Fruit fly (Drosophila melanogaster) whole organism, embryonic: Measurements from ENCODE around the gene Ttc26.

ENCODE experiments used
- Abd-B ChIP-seq: fragments of 200-800 bp; sonication (Bioruptor generic); optimal IDR thresholded peaks from 2 replicates; lab custom pipeline; 2018; ENCODE audit warnings: missing biosample characterization, mild to moderate bottlenecking, missing genetic modification characterization, moderate library complexity
- Awh ChIP-seq: fragments of 200-800 bp; sonication (Bioruptor generic); IDR thresholded peaks from 2 replicates; pipeline ENCODE4, ENCODE4 v1.3.6; 2022; ENCODE audit warnings: missing biosample characterization, missing genetic modification characterization
- Blimp-1 ChIP-seq: fragments of 200-800 bp; sonication (Bioruptor generic); optimal IDR thresholded peaks from 3 replicates; lab custom pipeline; 2018; ENCODE audit warnings: missing biosample characterization, missing genetic modification characterization, mild to moderate bottlenecking, moderate library complexity, missing genetic modification reagents
- CG10979 ChIP-seq: fragments of 200-800 bp; sonication (Bioruptor generic); optimal IDR thresholded peaks from 2 replicates; lab custom pipeline; 2018; ENCODE audit warnings: missing biosample characterization, mild to moderate bottlenecking, missing genetic modification characterization, moderate library complexity
- CG11247 ChIP-seq: fragments of 200-800 bp; sonication (Bioruptor generic); IDR thresholded peaks from 2 replicates; pipeline ENCODE4 v1.3.6; 2022; ENCODE audit warnings: missing biosample characterization, missing genetic modification characterization
- CG11456 ChIP-seq: fragments of 200-800 bp; sonication (Bioruptor generic); IDR thresholded peaks from 3 replicates; pipeline ENCODE4 v1.3.6; 2022; ENCODE audit warnings: missing biosample characterization, missing genetic modification characterization
- CG13296 ChIP-seq: fragments of 200-800 bp; sonication (Bioruptor generic); optimal IDR thresholded peaks from 3 replicates; lab custom pipeline; 2018; ENCODE audit warnings: missing biosample characterization, mild to moderate bottlenecking, missing genetic modification characterization
- CG15514 ChIP-seq: fragments of 200-800 bp; sonication (Bioruptor generic); optimal IDR thresholded peaks from 3 replicates; lab custom pipeline; 2017; ENCODE audit warnings: missing biosample characterization, missing genetic modification characterization, mild to moderate bottlenecking, moderate library complexity, missing genetic modification reagents
- CG18262 ChIP-seq: fragments of 200-800 bp; optimal IDR thresholded peaks from 3 replicates; lab custom pipeline; 2019; ENCODE audit warnings: missing biosample characterization, mild to moderate bottlenecking, missing genetic modification characterization, moderate library complexity
- CG2120 ChIP-seq: fragments of 200-800 bp; sonication (Bioruptor generic); optimal IDR thresholded peaks from 3 replicates; lab custom pipeline; 2016; ENCODE audit warnings: missing biosample characterization, missing genetic modification characterization
- CG9727 ChIP-seq: fragments of 200-800 bp; sonication (Bioruptor generic); optimal IDR thresholded peaks from 3 replicates; lab custom pipeline; 2017; ENCODE audit warnings: missing biosample characterization, mild to moderate bottlenecking, missing genetic modification characterization
- Camta ChIP-seq: fragments of 200-800 bp; sonication (Bioruptor generic); optimal IDR thresholded peaks from 2 replicates; lab custom pipeline; 2016; ENCODE audit warnings: missing biosample characterization, missing genetic modification characterization
- GATAe ChIP-seq: fragments of 200-800 bp; sonication (Bioruptor generic); conservative IDR thresholded peaks from 2 replicates; pipeline ENCODE4 v1.3.6; 2022; ENCODE audit warnings: missing biosample characterization, missing genetic modification characterization
- Lpt ChIP-seq: fragments of >200 bp; optimal IDR thresholded peaks from 2 replicates; lab custom pipeline; 2018; ENCODE audit warnings: missing biosample characterization, missing genetic modification characterization
- Six4 ChIP-seq: fragments of 200-800 bp; sonication (Bioruptor generic); optimal IDR thresholded peaks from 2 replicates; lab custom pipeline; 2016; ENCODE audit warnings: missing biosample characterization, missing genetic modification characterization
- ab ChIP-seq: fragments of 200-800 bp; sonication (Bioruptor generic); optimal IDR thresholded peaks from 2 replicates; lab custom pipeline; 2016; ENCODE audit warnings: missing biosample characterization, missing genetic modification characterization
- chinmo ChIP-seq: fragments of 200-800 bp; sonication (Bioruptor generic); IDR thresholded peaks from 4 replicates; pipeline ENCODE4 v1.3.6; 2022; ENCODE audit warnings: missing biosample characterization, missing genetic modification characterization; ENCODE audit not compliant: partially characterized antibody
- chm ChIP-seq: fragments of 200-800 bp; sonication (Bioruptor generic); IDR thresholded peaks from 2 replicates; pipeline ENCODE4 v1.3.6; 2022; ENCODE audit warnings: missing biosample characterization, missing genetic modification characterization
- corto ChIP-seq: fragments of 200-800 bp; sonication (Bioruptor generic); optimal IDR thresholded peaks from 2 replicates; lab custom pipeline; 2016; ENCODE audit warnings: missing biosample characterization, mild to moderate bottlenecking, missing genetic modification characterization, moderate library complexity
- cwo ChIP-seq: fragments of 200-800 bp; sonication (Bioruptor generic); optimal IDR thresholded peaks from 3 replicates; lab custom pipeline; 2017; ENCODE audit warnings: missing biosample characterization, missing genetic modification characterization, mild to moderate bottlenecking, moderate library complexity, missing genetic modification reagents
- dmrt99B ChIP-seq: fragments of 200-800 bp; sonication (Bioruptor generic); optimal IDR thresholded peaks from 2 replicates; lab custom pipeline; 2018; ENCODE audit warnings: missing biosample characterization, mild to moderate bottlenecking, missing genetic modification characterization, moderate library complexity
- esg ChIP-seq: fragments of 200-800 bp; sonication (Bioruptor generic); conservative IDR thresholded peaks from 2 replicates; pipeline ENCODE4 v1.3.6; 2022; ENCODE audit warnings: missing biosample characterization, missing genetic modification characterization
- exex ChIP-seq: fragments of 200-800 bp; sonication (Bioruptor generic); optimal IDR thresholded peaks from 4 replicates; lab custom pipeline; 2018; ENCODE audit warnings: missing biosample characterization, mild to moderate bottlenecking, missing genetic modification characterization, moderate library complexity
- fd96Cb ChIP-seq: fragments of 200-800 bp; sonication (Bioruptor generic); optimal IDR thresholded peaks from 2 replicates; lab custom pipeline; 2018; ENCODE audit warnings: missing biosample characterization, mild to moderate bottlenecking, missing genetic modification characterization, moderate library complexity
- fru ChIP-seq: fragments of >200 bp; optimal IDR thresholded peaks from 2 replicates; lab custom pipeline; 2017
- jigr1 ChIP-seq: fragments of 200-800 bp; sonication (Bioruptor generic); IDR thresholded peaks from 3 replicates; pipeline ENCODE4 v1.3.6; 2022; ENCODE audit warnings: missing biosample characterization, missing genetic modification characterization
- lbe ChIP-seq: fragments of 200-800 bp; sonication (Bioruptor generic); optimal IDR thresholded peaks from 2 replicates; lab custom pipeline; 2016; ENCODE audit warnings: missing biosample characterization, mild to moderate bottlenecking, missing genetic modification characterization
- lola ChIP-seq, 3 experiments: fragments of >200 bp in 2 of 3; fragments of 200-800 bp in 1 of 3; sonication (Bioruptor generic) in 1 of 3; optimal IDR thresholded peaks; 2 replicates each; lab custom pipeline; 2017 to 2019; ENCODE audit warnings: missing biosample characterization in 3 of 3, missing genetic modification characterization in 3 of 3, mild to moderate bottlenecking in 1 of 3, moderate library complexity in 1 of 3
- mirr ChIP-seq: fragments of 200-800 bp; sonication (Bioruptor generic); optimal IDR thresholded peaks from 3 replicates; lab custom pipeline; 2018; ENCODE audit warnings: missing biosample characterization, mild to moderate bottlenecking, missing genetic modification characterization
- nom ChIP-seq: fragments of 200-800 bp; sonication (Bioruptor generic); optimal IDR thresholded peaks from 2 replicates; lab custom pipeline; 2017; ENCODE audit warnings: missing biosample characterization, missing genetic modification characterization, mild to moderate bottlenecking, moderate library complexity, missing genetic modification reagents
- run ChIP-seq: fragments of 200-800 bp; sonication (Bioruptor generic); optimal IDR thresholded peaks from 3 replicates; lab custom pipeline; 2018; ENCODE audit warnings: missing biosample characterization, mild to moderate bottlenecking, missing genetic modification characterization
- sens ChIP-seq: fragments of 200-800 bp; sonication (Bioruptor generic); peaks from one replicate; lab custom pipeline; 2016; ENCODE audit warnings: missing biosample characterization, missing genetic modification characterization
- stc ChIP-seq: fragments of 200-800 bp; sonication (Bioruptor generic); IDR thresholded peaks from 2 replicates; pipeline ENCODE4 v1.3.6; 2022; ENCODE audit warnings: missing biosample characterization, missing genetic modification characterization
- vfl ChIP-seq: fragments of 200-800 bp; sonication (Bioruptor generic); optimal IDR thresholded peaks from 2 replicates; lab custom pipeline; 2016; ENCODE audit warnings: missing biosample characterization, missing genetic modification characterization

Gene Ttc26

DNA sequence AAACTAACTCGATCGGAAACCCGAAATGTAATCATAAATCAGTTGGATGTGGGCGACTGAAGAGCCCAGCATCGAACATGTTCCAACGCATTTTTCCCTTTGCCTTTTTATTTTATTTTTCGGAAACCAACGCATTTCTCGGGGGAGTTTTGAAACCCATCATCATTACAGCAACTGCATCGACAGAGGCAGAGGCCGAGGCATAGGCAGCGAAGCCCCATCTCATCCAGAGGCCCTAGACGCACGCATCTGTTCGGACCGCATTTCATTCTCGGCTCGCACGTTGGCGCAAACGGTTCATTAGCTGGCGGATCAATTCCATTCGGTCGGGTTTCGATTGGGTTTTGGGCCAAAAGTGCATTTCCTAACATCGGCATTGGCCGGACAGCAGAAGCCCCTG is 51.3 kb downstream of the Ttc26 start, which contains the start of gene CG4576 (continued):
- TF ChIP-seq dmrt99B (tag; lab: Kevin White, UChicago) (no peak), mirr (GFP tag; lab: Kevin White, UChicago) (no peak), CG2120 (GFP tag; lab: Kevin White, UChicago) (no peak), chm (GFP tag; lab: Robert Waterston, UW) (0 out of 2 replicates have a peak, but pooled peaks have one; percentile 35), run (tag; lab: Kevin White, UChicago) (no peak), CG15514 (GFP tag; lab: Kevin White, UChicago) (no peak), GATAe (GFP tag; lab: Robert Waterston, UW) (no peak), stc (GFP tag; lab: Robert Waterston, UW) (0 out of 2 replicates have a peak, but pooled peaks have one; percentile 23), CG13296 (GFP tag; lab: Kevin White, UChicago) (no peak), CG11456 (GFP tag; lab: Robert Waterston, UW) (0 out of 3 replicates have a peak, but pooled peaks have one; percentile 58), Abd-B (GFP tag; lab: Kevin White, UChicago) (no peak), lbe (GFP tag; lab: Kevin White, UChicago) (no peak), CG11247 (no peak), Six4 (GFP tag; lab: Kevin White, UChicago) (no peak), ab (no peak), Lpt (GFP tag; lab: Kevin White, UChicago) (no peak), CG10979 (tag; lab: Kevin White, UChicago) (no peak), chinmo (GFP tag; lab: Robert Waterston, UW) (0 out of 4 replicates have a peak, but pooled peaks have one; percentile 7), CG18262 (tag; lab: Kevin White, UChicago) (no peak), esg (no peak), fru (no peak), sens (GFP tag; lab: Kevin White, UChicago) (peak; percentile 35), Blimp-1 (GFP tag; lab: Kevin White, UChicago) (no peak), cwo (GFP tag; lab: Kevin White, UChicago) (no peak), jigr1 (no peak), exex (tag; lab: Kevin White, UChicago) (no peak), corto (GFP tag; lab: Kevin White, UChicago) (no peak), nom (peak; percentile 66), vfl (GFP tag; lab: Kevin White, UChicago) (no peak), lola (GFP tag; optimal IDR thresholded peaks at IDR 0.05; lab: Kevin White, UChicago) (no peak), fd96Cb (tag; lab: Kevin White, UChicago) (no peak), Awh (GFP tag; lab: Robert Waterston, UW) (no peak), CG9727 (no peak), Camta (GFP tag; lab: Kevin White, UChicago) (no peak)
